Worm (Caenorhabditis elegans) whole organism, early embryonic: ENCODE data around the gene C54D10.5.

Experiments used
- ets-7 ChIP-seq: sonication (generic microtip); optimal IDR thresholded peaks from 2 replicates; lab custom pipeline; 2016; ENCODE audit warnings: missing genotype, missing genetic modification characterization, missing compliant biosample characterization
- tbx-11 ChIP-seq: fragments of 200-800 bp; sonication (Bioruptor generic); IDR thresholded peaks from 2 replicates; pipeline ENCODE4 v1.3.6; 2022; ENCODE audit warnings: missing genetic modification characterization, missing compliant biosample characterization

ce11 chrV:12405929-12406328 lies 23.2 kb upstream of the C54D10.5 start, which contains the start of gene K01D12.10:
- TF ChIP-seq tbx-11 (GFP tag; lab: Robert Waterston, UW): no peak
- no peak for TF ChIP-seq ets-7 (tag; lab: Kevin White, UChicago)
